Worm (Caenorhabditis elegans) whole organism, L2 larva: ENCODE results near the gene C10G8.4.

Experiments used
- Y55F3AM.14 ChIP-seq: fragments of 200-800 bp; sonication (Bioruptor generic); optimal IDR thresholded peaks from 2 replicates; lab custom pipeline; 2018; ENCODE audit warnings: mild to moderate bottlenecking, missing genetic modification characterization, missing compliant biosample characterization
- aly-2 ChIP-seq: fragments of 150-350 bp; optimal IDR thresholded peaks from 2 replicates; lab custom pipeline; 2014; ENCODE audit warnings: missing biosample characterization, missing genetic modification characterization
- blmp-1 ChIP-seq: sonication (generic microtip); optimal IDR thresholded peaks from 2 replicates; lab custom pipeline; 2017; ENCODE audit warnings: missing genetic modification characterization, mild to moderate bottlenecking, missing compliant biosample characterization, antibody characterized with exemption, moderate library complexity; ENCODE audit not compliant: insufficient read depth
- elt-3 ChIP-seq: sonication (generic microtip); optimal IDR thresholded peaks from 2 replicates; lab custom pipeline; 2017; ENCODE audit warnings: missing biosample characterization, missing genetic modification characterization
- gmeb-1 ChIP-seq: fragments of 150-350 bp; optimal IDR thresholded peaks from 2 replicates; lab custom pipeline; 2014; ENCODE audit warnings: missing biosample characterization, missing genetic modification characterization
- lin-39 ChIP-seq: fragments of 150-350 bp; optimal IDR thresholded peaks from 2 replicates; lab custom pipeline; 2014; ENCODE audit warnings: missing biosample characterization, missing genetic modification reagents, missing genetic modification characterization
- mab-5 ChIP-seq: fragments of 150-350 bp; optimal IDR thresholded peaks from 2 replicates; lab custom pipeline; 2014; ENCODE audit warnings: missing biosample characterization, missing genetic modification characterization
- mdl-1 ChIP-seq, 2 experiments: fragments of 150-350 bp in 1 of 2; sonication (generic microtip) in 1 of 2; optimal IDR thresholded peaks; 2 replicates each; lab custom pipeline; 2017; ENCODE audit warnings: missing biosample characterization in 2 of 2, missing genetic modification characterization in 2 of 2
- nhr-10 ChIP-seq: sonication (generic microtip); optimal IDR thresholded peaks from 2 replicates; lab custom pipeline; 2017; ENCODE audit warnings: missing biosample characterization, missing genetic modification characterization
- nhr-11 ChIP-seq: fragments of 150-350 bp; optimal IDR thresholded peaks from 2 replicates; lab custom pipeline; 2014; ENCODE audit warnings: missing biosample characterization, missing genetic modification characterization
- nhr-21 ChIP-seq: fragments of 150-350 bp; optimal IDR thresholded peaks from 2 replicates; lab custom pipeline; 2014; ENCODE audit warnings: missing biosample characterization, missing genetic modification characterization
- nhr-237 ChIP-seq: fragments of 150-350 bp; optimal IDR thresholded peaks from 2 replicates; lab custom pipeline; 2014; ENCODE audit warnings: missing biosample characterization, missing genetic modification characterization
- nhr-25 ChIP-seq: fragments of 150-350 bp; sonication (generic microtip); optimal IDR thresholded peaks from 3 replicates; lab custom pipeline; 2014; ENCODE audit warnings: missing biosample characterization, missing genetic modification characterization
- nhr-6 ChIP-seq: fragments of 150-350 bp; optimal IDR thresholded peaks from 2 replicates; lab custom pipeline; 2014; ENCODE audit warnings: missing biosample characterization, missing genetic modification characterization
- peb-1 ChIP-seq: fragments of 150-350 bp; optimal IDR thresholded peaks from 2 replicates; lab custom pipeline; 2014; ENCODE audit warnings: missing biosample characterization, missing genetic modification characterization
- sem-4 ChIP-seq: fragments of 150-350 bp; optimal IDR thresholded peaks from 2 replicates; lab custom pipeline; 2014; ENCODE audit warnings: missing biosample characterization, missing genetic modification reagents, missing genetic modification characterization
- skn-1 ChIP-seq: sonication (generic microtip); optimal IDR thresholded peaks from 2 replicates; lab custom pipeline; 2017; ENCODE audit warnings: missing biosample characterization, missing genetic modification characterization
- unc-62 ChIP-seq: fragments of 150-350 bp; optimal IDR thresholded peaks from 2 replicates; lab custom pipeline; 2014; ENCODE audit warnings: missing biosample characterization, missing genetic modification reagents, missing genetic modification characterization
- zag-1 ChIP-seq: fragments of 150-350 bp; optimal IDR thresholded peaks from 2 replicates; lab custom pipeline; 2014; ENCODE audit warnings: missing biosample characterization, missing genetic modification characterization
- ztf-1 ChIP-seq: fragments of 200-800 bp; sonication (Bioruptor generic); conservative IDR thresholded peaks from 2 replicates; pipeline ENCODE4 v1.3.6; 2022; ENCODE audit warnings: missing genetic modification characterization, missing compliant biosample characterization

The C10G8.4 gene

ce11 chrV:5349471-5349870 is 37.7 kb downstream of the C10G8.4 start, which contains the start of gene T09D3.3:
Gene T09D3.3 (minus strand): TSS chrV:5349571.
- TF ChIP-seq mab-5 (tag; lab: Kevin White, UChicago) = no peak
- no peak for TF ChIP-seq gmeb-1 (tag; lab: Kevin White, UChicago)
- TF ChIP-seq nhr-10 (tag; lab: Kevin White, UChicago) = no peak
- TF ChIP-seq skn-1 = no peak
- TF ChIP-seq elt-3 (tag; lab: Kevin White, UChicago) = no peak
- TF ChIP-seq nhr-21 = no peak
- TF ChIP-seq zag-1 (tag; lab: Kevin White, UChicago) = no peak
- no peak for TF ChIP-seq blmp-1 (tag; lab: Kevin White, UChicago)
- no peak for TF ChIP-seq lin-39 (tag; lab: Kevin White, UChicago)
- TF ChIP-seq mdl-1 (tag; optimal IDR thresholded peaks at IDR 0.05; lab: Kevin White, UChicago) = no peak
- no peak for TF ChIP-seq Y55F3AM.14 (GFP tag; lab: Kevin White, UChicago)
- no peak for TF ChIP-seq peb-1 (tag; lab: Kevin White, UChicago)
- TF ChIP-seq unc-62 = no peak
- no peak for TF ChIP-seq nhr-11 (tag; lab: Kevin White, UChicago)
- no peak for TF ChIP-seq nhr-237 (tag; lab: Kevin White, UChicago)
- TF ChIP-seq ztf-1 (GFP tag; lab: Robert Waterston, UW) = no peak
- no peak for TF ChIP-seq sem-4 (tag; lab: Kevin White, UChicago)
- TF ChIP-seq nhr-6 (tag; lab: Kevin White, UChicago) = no peak
- TF ChIP-seq, all 48 proteins: peak for 0

ce11 chrV:5351483-5351882 is 39.7 kb downstream of the C10G8.4 start, which contains the start of gene srd-9:
Gene srd-9 (plus strand): TSS chrV:5351783.
- no peak for TF ChIP-seq nhr-25 (tag; lab: Kevin White, UChicago)
- no peak for TF ChIP-seq aly-2 (tag; lab: Kevin White, UChicago)
- no peak for TF ChIP-seq ztf-1 (GFP tag; lab: Robert Waterston, UW)
- TF ChIP-seq zag-1 (tag; lab: Kevin White, UChicago) = no peak

- no peak for TF ChIP-seq sem-4 (tag; lab: Kevin White, UChicago)
- no peak for TF ChIP-seq zag-1 (tag; lab: Kevin White, UChicago)
- no peak for TF ChIP-seq aly-2 (tag; lab: Kevin White, UChicago)
- no peak for TF ChIP-seq nhr-25 (tag; lab: Kevin White, UChicago)
Observed at ce11 chrV:5358772-5359171, 47.0 kb downstream of the C10G8.4 start, which contains the start of gene nhr-216. Gene nhr-216 (minus strand): TSS chrV:5358872.
